Worm (Caenorhabditis elegans): ENCODE results near the gene ent-2.

DNA sequence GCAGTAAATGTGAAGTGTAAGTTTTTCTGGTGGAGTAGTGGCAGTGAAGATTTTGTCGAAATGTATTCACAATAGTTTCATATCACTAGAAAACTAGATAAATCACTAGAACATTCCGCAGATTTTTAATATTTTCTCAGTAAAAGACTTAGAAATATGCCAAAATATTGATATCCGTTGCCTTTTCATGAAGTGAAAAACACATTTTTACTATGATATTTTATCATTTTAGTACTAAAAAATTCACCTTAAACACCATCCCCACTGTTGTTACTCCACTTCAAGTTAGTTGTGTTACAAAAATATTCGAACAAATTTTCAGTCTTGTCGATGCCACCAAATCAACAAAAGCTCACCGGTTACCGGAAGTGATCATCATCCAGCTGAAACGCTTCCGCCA lies 7.5 kb upstream of the ent-2 start:
- TF ChIP-seq fkh-10 (GFP tag; optimal IDR thresholded peaks at IDR 0.05), result no peak
- TF ChIP-seq egl-27 (tag; optimal IDR thresholded peaks at IDR 0.05), result no peak
- TF ChIP-seq nhr-11 (tag; optimal IDR thresholded peaks at IDR 0.05), result no peak
- TF ChIP-seq ZK546.5 (tag; optimal IDR thresholded peaks at IDR 0.05), result no peak
- TF ChIP-seq ama-1 (optimal IDR thresholded peaks at IDR 0.05), result no peak
- no peak for TF ChIP-seq elt-1 (tag; optimal IDR thresholded peaks at IDR 0.05)
- TF ChIP-seq ceh-82 (tag; optimal IDR thresholded peaks at IDR 0.05), result no peak
- no peak for TF ChIP-seq nhr-76 (tag; optimal IDR thresholded peaks at IDR 0.05)
